Fruit fly (Drosophila melanogaster) whole organism, prepupa: ENCODE measurements around the gene ncd.
A peak's percentile ranks its signal among the peaks of the same experiment; 100 is the strongest.

ENCODE experiments used
- Blimp-1 ChIP-seq: fragments of 200-800 bp; sonication (Bioruptor generic); optimal IDR thresholded peaks from 3 replicates; lab custom pipeline; 2017; ENCODE audit warnings: missing biosample characterization, missing genetic modification characterization, mild to moderate bottlenecking, moderate library complexity, missing genetic modification reagents
- CG10669 ChIP-seq: fragments of 200-800 bp; sonication (Bioruptor generic); optimal IDR thresholded peaks from 3 replicates; lab custom pipeline; 2018; ENCODE audit warnings: missing biosample characterization, mild to moderate bottlenecking, missing genetic modification characterization, moderate library complexity
- CG11294 ChIP-seq: fragments of 200-800 bp; sonication (Bioruptor generic); IDR thresholded peaks from 2 replicates; pipeline ENCODE4 v1.3.6; 2022; ENCODE audit warnings: missing biosample characterization, missing genetic modification characterization
- CG11762 ChIP-seq: fragments of 200-800 bp; sonication (Bioruptor generic); optimal IDR thresholded peaks from 3 replicates; lab custom pipeline; 2016; ENCODE audit warnings: missing biosample characterization, missing genetic modification characterization; ENCODE audit not compliant: insufficient read depth
- CG11902 ChIP-seq: fragments of 200-800 bp; sonication (Bioruptor generic); optimal IDR thresholded peaks from 3 replicates; lab custom pipeline; 2016; ENCODE audit warnings: missing biosample characterization, missing genetic modification characterization
- CG15336 ChIP-seq: fragments of 200-800 bp; sonication (Bioruptor generic); IDR thresholded peaks from 2 replicates; pipeline ENCODE4 v1.3.6; 2022; ENCODE audit warnings: missing biosample characterization, missing genetic modification characterization
- CG3032 ChIP-seq: fragments of 200-800 bp; optimal IDR thresholded peaks from 2 replicates; lab custom pipeline; 2019; ENCODE audit warnings: missing biosample characterization, mild to moderate bottlenecking, missing genetic modification characterization, moderate library complexity
- CG31627 ChIP-seq: fragments of 200-800 bp; sonication (Bioruptor generic); optimal IDR thresholded peaks from 3 replicates; lab custom pipeline; 2016; ENCODE audit warnings: missing biosample characterization, missing genetic modification characterization
- CG3919 ChIP-seq: fragments of 200-800 bp; sonication (Bioruptor generic); optimal IDR thresholded peaks from 3 replicates; lab custom pipeline; 2016; ENCODE audit warnings: missing biosample characterization, missing genetic modification characterization
- CG4318 ChIP-seq: fragments of 200-800 bp; sonication (Bioruptor generic); optimal IDR thresholded peaks from 3 replicates; lab custom pipeline; 2017; ENCODE audit warnings: missing biosample characterization, mild to moderate bottlenecking, missing genetic modification characterization
- CG6163 ChIP-seq: fragments of 200-800 bp; sonication (Bioruptor generic); IDR thresholded peaks from 3 replicates; pipeline ENCODE4 v1.3.6; 2022; ENCODE audit warnings: missing biosample characterization, missing genetic modification characterization
- CG6276 ChIP-seq: fragments of 200-800 bp; sonication (Bioruptor generic); optimal IDR thresholded peaks from 2 replicates; lab custom pipeline; 2017; ENCODE audit warnings: missing biosample characterization, mild to moderate bottlenecking, missing genetic modification characterization
- CG6792 ChIP-seq: fragments of 200-800 bp; sonication (Bioruptor generic); optimal IDR thresholded peaks from 3 replicates; lab custom pipeline; 2016; ENCODE audit warnings: missing biosample characterization, missing genetic modification characterization
- CG6808 ChIP-seq: fragments of 200-800 bp; sonication (Bioruptor generic); optimal IDR thresholded peaks from 3 replicates; lab custom pipeline; 2017; ENCODE audit warnings: missing biosample characterization, missing genetic modification characterization, mild to moderate bottlenecking, moderate library complexity, missing genetic modification reagents
- CG7368 ChIP-seq: fragments of 200-800 bp; sonication (Bioruptor generic); optimal IDR thresholded peaks from 3 replicates; lab custom pipeline; 2016; ENCODE audit warnings: missing biosample characterization, missing genetic modification characterization
- CG8632 ChIP-seq: fragments of 200-800 bp; sonication (Bioruptor generic); optimal IDR thresholded peaks from 3 replicates; lab custom pipeline; 2016; ENCODE audit warnings: missing biosample characterization, missing genetic modification characterization
- CG9139 ChIP-seq: fragments of 200-800 bp; sonication (Bioruptor generic); optimal IDR thresholded peaks from 3 replicates; lab custom pipeline; 2017; ENCODE audit warnings: missing biosample characterization, mild to moderate bottlenecking, missing genetic modification characterization
- Eip78C ChIP-seq: fragments of 200-800 bp; sonication (Bioruptor generic); peaks from one replicate; lab custom pipeline; 2016; ENCODE audit warnings: missing biosample characterization, missing genetic modification characterization
- Ets21C ChIP-seq: fragments of 200-800 bp; sonication (Bioruptor generic); optimal IDR thresholded peaks from 3 replicates; lab custom pipeline; 2016; ENCODE audit warnings: missing biosample characterization, missing genetic modification characterization
- Ets96B ChIP-seq: fragments of 200-800 bp; optimal IDR thresholded peaks from 2 replicates; lab custom pipeline; 2019; ENCODE audit warnings: missing biosample characterization, mild to moderate bottlenecking, missing genetic modification characterization, moderate library complexity
- Hr38 ChIP-seq: sonication (Bioruptor generic); optimal IDR thresholded peaks from 2 replicates; lab custom pipeline; 2016; ENCODE audit warnings: missing biosample characterization, missing genetic modification characterization
- Hr39 ChIP-seq: fragments of 200-800 bp; sonication (Bioruptor generic); optimal IDR thresholded peaks from 2 replicates; lab custom pipeline; 2016; ENCODE audit warnings: missing biosample characterization, missing genetic modification characterization
- OdsH ChIP-seq: fragments of 200-800 bp; sonication (Bioruptor generic); optimal IDR thresholded peaks from 3 replicates; lab custom pipeline; 2016; ENCODE audit warnings: missing biosample characterization, missing genetic modification characterization
- Sox102F ChIP-seq: fragments of 200-800 bp; sonication (Bioruptor generic); optimal IDR thresholded peaks from 2 replicates; lab custom pipeline; 2016; ENCODE audit warnings: missing biosample characterization, mild to moderate bottlenecking, missing genetic modification characterization
- Sox14 ChIP-seq: fragments of 200-800 bp; sonication (Bioruptor generic); optimal IDR thresholded peaks from 3 replicates; lab custom pipeline; 2016; ENCODE audit warnings: missing biosample characterization, missing genetic modification characterization
- Sox15 ChIP-seq: fragments of 200-800 bp; sonication (Bioruptor generic); optimal IDR thresholded peaks from 3 replicates; lab custom pipeline; 2016; ENCODE audit warnings: missing biosample characterization, missing genetic modification characterization
- achi ChIP-seq: fragments of 200-800 bp; sonication (Bioruptor generic); optimal IDR thresholded peaks from 3 replicates; lab custom pipeline; 2016; ENCODE audit warnings: missing biosample characterization, missing genetic modification characterization
- acj6 ChIP-seq: fragments of 200-800 bp; sonication (Bioruptor generic); optimal IDR thresholded peaks from 3 replicates; lab custom pipeline; 2016; ENCODE audit warnings: missing biosample characterization, missing genetic modification characterization
- dac ChIP-seq: fragments of 200-800 bp; sonication (Bioruptor generic); optimal IDR thresholded peaks from 2 replicates; lab custom pipeline; 2017; ENCODE audit warnings: missing biosample characterization, mild to moderate bottlenecking, missing genetic modification characterization
- dsx ChIP-seq: fragments of 200-800 bp; optimal IDR thresholded peaks from 3 replicates; lab custom pipeline; 2019; ENCODE audit warnings: missing biosample characterization, mild to moderate bottlenecking, missing genetic modification characterization, moderate library complexity; ENCODE audit not compliant: poor library complexity, severe bottlenecking
- fd85E ChIP-seq: fragments of 200-800 bp; sonication (Bioruptor generic); optimal IDR thresholded peaks from 3 replicates; lab custom pipeline; 2016; ENCODE audit warnings: missing biosample characterization, missing genetic modification characterization
- fkh ChIP-seq: fragments of 200-800 bp; sonication (Bioruptor generic); optimal IDR thresholded peaks from 3 replicates; lab custom pipeline; 2017; ENCODE audit warnings: missing biosample characterization, mild to moderate bottlenecking, missing genetic modification characterization, moderate library complexity
- lz ChIP-seq: fragments of 200-800 bp; sonication (Bioruptor generic); optimal IDR thresholded peaks from 3 replicates; lab custom pipeline; 2016; ENCODE audit warnings: missing biosample characterization, missing genetic modification characterization
- net ChIP-seq: fragments of 200-800 bp; sonication (Bioruptor generic); optimal IDR thresholded peaks from 3 replicates; lab custom pipeline; 2016; ENCODE audit warnings: missing biosample characterization, missing genetic modification characterization
- spab ChIP-seq: fragments of 200-800 bp; sonication (Bioruptor generic); optimal IDR thresholded peaks from 2 replicates; lab custom pipeline; 2017; ENCODE audit warnings: missing biosample characterization, mild to moderate bottlenecking, missing genetic modification characterization, missing genetic modification reagents
- svp ChIP-seq: fragments of 200-800 bp; sonication (Bioruptor generic); peaks from one replicate; lab custom pipeline; 2016; ENCODE audit warnings: missing biosample characterization, missing genetic modification characterization
- topi ChIP-seq: fragments of 200-800 bp; sonication (Bioruptor generic); optimal IDR thresholded peaks from 3 replicates; lab custom pipeline; 2016; ENCODE audit warnings: missing biosample characterization, missing genetic modification characterization

ncd gene

DNA sequence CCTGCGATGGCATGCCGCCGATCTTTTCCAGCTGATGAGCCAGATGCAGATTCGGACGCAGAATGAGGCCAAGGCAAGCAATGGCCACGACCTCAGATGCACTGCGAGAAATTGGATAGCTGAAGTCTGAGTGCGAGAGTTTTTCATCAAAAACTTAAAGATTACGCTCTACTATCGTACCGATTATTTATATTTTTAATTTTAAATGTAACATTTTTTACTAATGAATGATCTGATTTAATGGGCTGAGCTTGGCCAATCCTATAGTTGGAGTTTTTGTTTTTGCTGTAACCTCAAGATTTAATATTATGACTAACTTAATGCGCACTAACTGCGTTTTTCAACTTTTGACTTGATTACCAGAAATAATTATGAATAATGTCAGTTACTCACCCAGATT lies 44.6 kb downstream of the ncd start (continued):
- TF ChIP-seq CG6276 = no peak
- TF ChIP-seq Ets21C (GFP tag; lab: Kevin White, UChicago) = peak; percentile 51
- peak; percentile 38 for TF ChIP-seq CG6808 (GFP tag; lab: Kevin White, UChicago)
- TF ChIP-seq Ets96B (tag; lab: Kevin White, UChicago) = peak; percentile 39
- no peak for TF ChIP-seq dac (GFP tag; lab: Kevin White, UChicago)
- peak; percentile 21 for TF ChIP-seq CG4318 (GFP tag; lab: Kevin White, UChicago)
- peak; percentile 41 for TF ChIP-seq CG11902 (GFP tag; lab: Kevin White, UChicago)
- TF ChIP-seq fkh = no peak
- TF ChIP-seq lz = peak; percentile 67
- TF ChIP-seq fd85E (GFP tag; lab: Kevin White, UChicago) = no peak
- no peak for TF ChIP-seq CG11294 (GFP tag; lab: Robert Waterston, UW)
- TF ChIP-seq spab (GFP tag; lab: Kevin White, UChicago) = peak; percentile 29
- peak; percentile 56 for TF ChIP-seq CG31627 (GFP tag; lab: Kevin White, UChicago)
- peak; percentile 89 for TF ChIP-seq svp (GFP tag; lab: Kevin White, UChicago)
- peak; percentile 39 for TF ChIP-seq CG6792 (GFP tag; lab: Kevin White, UChicago)
- peak; percentile 49 for TF ChIP-seq Sox15 (GFP tag; lab: Kevin White, UChicago)
- TF ChIP-seq CG3919 (GFP tag; lab: Kevin White, UChicago) = peak; percentile 65
- TF ChIP-seq CG15336 (GFP tag; lab: Robert Waterston, UW) = no peak
- peak; percentile 7 for TF ChIP-seq Blimp-1
- TF ChIP-seq topi (GFP tag; lab: Kevin White, UChicago) = peak; percentile 75
- peak; percentile 91 for TF ChIP-seq Eip78C
- peak; percentile 19 for TF ChIP-seq CG11762
- no peak for TF ChIP-seq CG9139 (GFP tag; lab: Kevin White, UChicago)
- TF ChIP-seq CG7368 (GFP tag; lab: Kevin White, UChicago) = no peak
- TF ChIP-seq Sox102F (GFP tag; lab: Kevin White, UChicago) = peak; percentile 37
- peak; percentile 46 for TF ChIP-seq CG8632 (GFP tag; lab: Kevin White, UChicago)
- TF ChIP-seq Sox14 (GFP tag; lab: Kevin White, UChicago) = no peak
- TF ChIP-seq OdsH (GFP tag; lab: Kevin White, UChicago) = peak; percentile 57

DNA sequence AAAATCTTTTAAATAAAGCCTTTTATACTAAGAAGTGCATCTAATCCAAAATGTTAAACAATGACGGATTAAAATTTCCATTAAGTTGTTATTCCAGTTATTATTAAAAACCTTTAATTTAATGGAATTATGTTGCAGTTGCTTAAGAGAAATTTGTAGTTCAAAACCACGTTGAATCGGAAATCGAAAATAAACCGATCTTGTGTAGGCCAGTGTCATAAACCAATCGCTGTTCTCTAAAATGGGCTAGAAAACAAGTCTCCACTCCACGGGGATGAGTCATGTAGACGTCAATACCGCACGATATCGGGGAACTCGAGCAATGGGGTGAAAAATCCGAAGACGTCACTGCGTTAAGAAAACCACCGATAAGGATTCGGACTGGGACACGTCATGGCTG lies 45.4 kb downstream of the ncd start:
- TF ChIP-seq Eip78C = peak; percentile 44
- TF ChIP-seq dsx (GFP tag; lab: Kevin White, UChicago) = no peak
- TF ChIP-seq dac (GFP tag; lab: Kevin White, UChicago) = no peak
- peak; percentile 43 for TF ChIP-seq svp (GFP tag; lab: Kevin White, UChicago)
- no peak for TF ChIP-seq CG8632 (GFP tag; lab: Kevin White, UChicago)
- TF ChIP-seq Hr38 (GFP tag; lab: Kevin White, UChicago) = no peak
- no peak for TF ChIP-seq acj6
- 0 out of 3 replicates have a peak, but pooled peaks have one; percentile 20 for TF ChIP-seq CG6163 (GFP tag; lab: Robert Waterston, UW)
- TF ChIP-seq CG10669 (GFP tag; lab: Kevin White, UChicago) = peak; percentile 1

DNA sequence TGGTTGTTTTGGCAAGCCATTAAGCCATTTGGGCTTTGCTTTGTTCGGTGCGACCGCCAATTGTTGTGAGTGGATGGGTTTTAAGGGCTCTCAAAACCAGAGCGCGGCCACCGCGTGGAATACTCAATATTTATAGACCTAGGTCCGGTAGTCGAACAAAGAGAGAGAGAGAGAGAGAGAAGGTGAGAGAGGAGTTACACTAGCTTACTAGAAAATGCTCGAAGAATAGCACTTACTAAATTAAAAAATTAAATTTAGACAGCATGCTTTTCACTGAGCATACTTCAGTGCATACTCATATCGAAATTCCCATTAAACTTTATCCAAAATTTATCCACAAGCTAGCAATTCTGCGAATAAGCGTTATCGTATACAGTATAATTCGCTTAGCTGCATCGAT lies 46.9 kb downstream of the ncd start:
- TF ChIP-seq OdsH (GFP tag; lab: Kevin White, UChicago) (peak; percentile 22), net (GFP tag; lab: Kevin White, UChicago) (no peak), CG8632 (GFP tag; lab: Kevin White, UChicago) (no peak), achi (GFP tag; lab: Kevin White, UChicago) (no peak), CG4318 (GFP tag; lab: Kevin White, UChicago) (no peak), Hr39 (GFP tag; lab: Kevin White, UChicago) (no peak), CG3919 (GFP tag; lab: Kevin White, UChicago) (peak; percentile 17), CG6808 (GFP tag; lab: Kevin White, UChicago) (peak; percentile 9), CG3032 (tag; lab: Kevin White, UChicago) (peak; percentile 2)
